Worm (Caenorhabditis elegans) whole organism, L1 larva: ENCODE results near the gene C26F1.1.
A peak's percentile ranks its signal among the peaks of the same experiment; 100 is the strongest.

ENCODE experiments used
- C04F5.9 ChIP-seq: sonication (generic microtip); optimal IDR thresholded peaks from 2 replicates; lab custom pipeline; 2016; ENCODE audit warnings: missing genetic modification characterization, missing compliant biosample characterization
- C34B4.2 ChIP-seq: sonication (generic microtip); optimal IDR thresholded peaks from 2 replicates; lab custom pipeline; 2017; ENCODE audit warnings: mild to moderate bottlenecking, missing genetic modification characterization, missing compliant biosample characterization
- Y116A8C.19 ChIP-seq: sonication (generic microtip); optimal IDR thresholded peaks from 2 replicates; lab custom pipeline; 2016; ENCODE audit warnings: missing compliant biosample characterization, missing genetic modification characterization, borderline replicate concordance
- aha-1 ChIP-seq: fragments of 150-350 bp; optimal IDR thresholded peaks from 2 replicates; lab custom pipeline; 2014; ENCODE audit warnings: missing biosample characterization, missing genetic modification characterization
- aly-2 ChIP-seq: fragments of 150-350 bp; optimal IDR thresholded peaks from 2 replicates; lab custom pipeline; 2014; ENCODE audit warnings: missing biosample characterization, missing genetic modification characterization
- ama-1 ChIP-seq: fragments of 150-350 bp; optimal IDR thresholded peaks from 2 replicates; lab custom pipeline; 2014
- blmp-1 ChIP-seq: fragments of 150-350 bp; optimal IDR thresholded peaks from 2 replicates; lab custom pipeline; 2014; ENCODE audit warnings: missing biosample characterization, missing genetic modification characterization
- ceh-63 ChIP-seq: fragments of 200-800 bp; sonication (Bioruptor generic); optimal IDR thresholded peaks from 2 replicates; lab custom pipeline; 2018; ENCODE audit warnings: mild to moderate bottlenecking, missing genetic modification characterization, missing compliant biosample characterization
- ceh-8 ChIP-seq: fragments of 200-800 bp; sonication (Bioruptor generic); optimal IDR thresholded peaks from 2 replicates; lab custom pipeline; 2018; ENCODE audit warnings: mild to moderate bottlenecking, missing genetic modification characterization, moderate library complexity, missing compliant biosample characterization
- dpl-1 ChIP-seq, 3 experiments: fragments of 150-350 bp in 2 of 3; sonication (generic microtip) in 1 of 3; optimal IDR thresholded peaks; 2 replicates each; lab custom pipeline; 2014 to 2017; ENCODE audit warnings: missing biosample characterization in 3 of 3, missing genetic modification characterization in 3 of 3, missing genetic modification reagents in 3 of 3
- dsc-1 ChIP-seq: sonication (generic microtip); optimal IDR thresholded peaks from 2 replicates; lab custom pipeline; 2016; ENCODE audit warnings: mild to moderate bottlenecking, missing genetic modification characterization, missing compliant biosample characterization
- egl-13 ChIP-seq: sonication (generic microtip); optimal IDR thresholded peaks from 2 replicates; lab custom pipeline; 2016; ENCODE audit warnings: missing genotype, missing genetic modification reagents, missing genetic modification characterization, missing compliant biosample characterization
- elt-3 ChIP-seq, 6 experiments: fragments of 150-350 bp in 1 of 6; sonication (generic microtip); optimal IDR thresholded peaks; 2 replicates each; lab custom pipeline; 2017 to 2018; ENCODE audit warnings: missing biosample characterization in 6 of 6, missing genetic modification characterization in 6 of 6, inconsistent platforms in 1 of 6
- ets-5 ChIP-seq: fragments of 200-800 bp; sonication (Bioruptor generic); IDR thresholded peaks from 2 replicates; pipeline ENCODE4 v1.3.6; 2022; ENCODE audit warnings: missing genetic modification characterization, missing compliant biosample characterization
- fkh-10 ChIP-seq: sonication (generic microtip); optimal IDR thresholded peaks from 2 replicates; lab custom pipeline; 2017; ENCODE audit warnings: missing biosample characterization, missing genetic modification reagents, missing genetic modification characterization
- grh-1 ChIP-seq: fragments of 200-800 bp; sonication (Bioruptor generic); IDR thresholded peaks from 2 replicates; pipeline ENCODE4 v1.3.6; 2022; ENCODE audit warnings: missing genetic modification reagents, missing genetic modification characterization, missing compliant biosample characterization
- hlh-17 ChIP-seq: fragments of 200-800 bp; sonication (Bioruptor generic); optimal IDR thresholded peaks from 2 replicates; lab custom pipeline; 2018; ENCODE audit warnings: missing genetic modification characterization, mild to moderate bottlenecking, missing compliant biosample characterization, moderate library complexity, borderline replicate concordance
- hpl-2 ChIP-seq: fragments of 150-350 bp; optimal IDR thresholded peaks from 2 replicates; lab custom pipeline; 2014; ENCODE audit warnings: missing biosample characterization, missing genetic modification reagents, missing genetic modification characterization
- irx-1 ChIP-seq: sonication (generic microtip); optimal IDR thresholded peaks from 2 replicates; lab custom pipeline; 2016; ENCODE audit warnings: missing genetic modification characterization, missing compliant biosample characterization
- lin-14 ChIP-seq: fragments of 200-800 bp; sonication (Bioruptor generic); optimal IDR thresholded peaks from 2 replicates; lab custom pipeline; 2018; ENCODE audit warnings: mild to moderate bottlenecking, missing genetic modification characterization, moderate library complexity, missing compliant biosample characterization
- lin-35 ChIP-seq, 2 experiments: fragments of 150-350 bp; optimal IDR thresholded peaks; 2 replicates each; lab custom pipeline; 2014; ENCODE audit warnings: missing biosample characterization in 2 of 2, missing genetic modification characterization in 2 of 2, missing genetic modification reagents in 2 of 2
- lsy-2 ChIP-seq, 2 experiments: fragments of 150-350 bp; optimal IDR thresholded peaks; 2 replicates each; lab custom pipeline; 2014; ENCODE audit warnings: missing biosample characterization in 2 of 2, missing genetic modification characterization in 2 of 2
- mab-9 ChIP-seq: fragments of 200-800 bp; sonication (Bioruptor generic); IDR thresholded peaks from 2 replicates; pipeline ENCODE4 v1.3.6; 2022; ENCODE audit warnings: missing genetic modification reagents, missing genetic modification characterization, missing compliant biosample characterization
- mdl-1 ChIP-seq, 2 experiments: fragments of 150-350 bp; optimal IDR thresholded peaks; 2 replicates each; lab custom pipeline; 2014 to 2017; ENCODE audit warnings: missing biosample characterization in 2 of 2, missing genetic modification characterization in 2 of 2, inconsistent platforms in 1 of 2
- mef-2 ChIP-seq: fragments of 150-350 bp; optimal IDR thresholded peaks from 2 replicates; lab custom pipeline; 2014; ENCODE audit warnings: missing biosample characterization, missing genetic modification characterization
- mep-1 ChIP-seq: fragments of 150-350 bp; optimal IDR thresholded peaks from 2 replicates; lab custom pipeline; 2014; ENCODE audit warnings: missing biosample characterization, missing genetic modification characterization
- nhr-19 ChIP-seq: fragments of 200-800 bp; sonication (Bioruptor generic); conservative IDR thresholded peaks from 2 replicates; pipeline ENCODE4 v1.3.6; 2022; ENCODE audit warnings: missing genetic modification characterization, missing compliant biosample characterization
- nhr-20 ChIP-seq: sonication (generic microtip); optimal IDR thresholded peaks from 2 replicates; lab custom pipeline; 2016; ENCODE audit warnings: mild to moderate bottlenecking, missing genetic modification characterization, missing compliant biosample characterization
- nhr-28 ChIP-seq: fragments of 150-350 bp; optimal IDR thresholded peaks from 2 replicates; lab custom pipeline; 2014; ENCODE audit warnings: missing biosample characterization, missing genetic modification characterization
- nhr-47 ChIP-seq: sonication (generic microtip); optimal IDR thresholded peaks from 2 replicates; lab custom pipeline; 2016; ENCODE audit warnings: mild to moderate bottlenecking, missing genetic modification characterization, moderate library complexity, missing compliant biosample characterization
- nhr-71 ChIP-seq: sonication (generic microtip); optimal IDR thresholded peaks from 2 replicates; lab custom pipeline; 2016; ENCODE audit warnings: mild to moderate bottlenecking, missing genetic modification characterization, moderate library complexity, missing compliant biosample characterization
- nhr-77 ChIP-seq: fragments of 150-350 bp; optimal IDR thresholded peaks from 2 replicates; lab custom pipeline; 2014; ENCODE audit warnings: missing biosample characterization, missing genetic modification characterization
- nhr-85 ChIP-seq: sonication (generic microtip); peaks from one replicate; lab custom pipeline; 2016; ENCODE audit warnings: missing genetic modification characterization, inconsistent platforms, missing compliant biosample characterization
- nhr-90 ChIP-seq: sonication (generic microtip); optimal IDR thresholded peaks from 2 replicates; lab custom pipeline; 2016; ENCODE audit warnings: mild to moderate bottlenecking, missing genetic modification characterization, missing compliant biosample characterization; ENCODE audit not compliant: poor library complexity
- pax-3 ChIP-seq: fragments of 200-800 bp; sonication (Bioruptor generic); optimal IDR thresholded peaks from 2 replicates; lab custom pipeline; 2018; ENCODE audit warnings: mild to moderate bottlenecking, missing genetic modification characterization, moderate library complexity, missing compliant biosample characterization
- pqm-1 ChIP-seq: sonication (generic microtip); optimal IDR thresholded peaks from 3 replicates; lab custom pipeline; 2017; ENCODE audit warnings: missing biosample characterization, missing genetic modification characterization
- rnt-1 ChIP-seq: sonication (generic microtip); optimal IDR thresholded peaks from 2 replicates; lab custom pipeline; 2016; ENCODE audit warnings: mild to moderate bottlenecking, missing genetic modification characterization, moderate library complexity, missing compliant biosample characterization
- skn-1 ChIP-seq: fragments of 150-350 bp; optimal IDR thresholded peaks from 2 replicates; lab custom pipeline; 2014; ENCODE audit warnings: missing biosample characterization, missing genetic modification characterization
- snpc-4 ChIP-seq: fragments of 150-350 bp; optimal IDR thresholded peaks from 2 replicates; lab custom pipeline; 2014; ENCODE audit warnings: missing biosample characterization, missing genetic modification characterization
- snu-23 ChIP-seq: sonication (generic microtip); optimal IDR thresholded peaks from 2 replicates; lab custom pipeline; 2016; ENCODE audit warnings: missing genetic modification characterization, missing compliant biosample characterization
- sox-4 ChIP-seq: sonication (generic microtip); optimal IDR thresholded peaks from 2 replicates; lab custom pipeline; 2016; ENCODE audit warnings: missing genetic modification characterization, missing compliant biosample characterization
- sptf-1 ChIP-seq: fragments of 150-350 bp; optimal IDR thresholded peaks from 2 replicates; lab custom pipeline; 2014; ENCODE audit warnings: missing biosample characterization, missing genetic modification characterization
- sup-37 ChIP-seq: fragments of 200-800 bp; sonication (Bioruptor generic); optimal IDR thresholded peaks from 2 replicates; lab custom pipeline; 2018; ENCODE audit warnings: mild to moderate bottlenecking, missing genetic modification characterization, missing compliant biosample characterization
- tbx-2 ChIP-seq: sonication (generic microtip); optimal IDR thresholded peaks from 2 replicates; lab custom pipeline; 2016; ENCODE audit warnings: missing genetic modification characterization, missing compliant biosample characterization
- tlp-1 ChIP-seq: fragments of 150-350 bp; optimal IDR thresholded peaks from 2 replicates; lab custom pipeline; 2014; ENCODE audit warnings: missing biosample characterization, missing genetic modification characterization
- unc-130 ChIP-seq: fragments of 150-350 bp; optimal IDR thresholded peaks from 2 replicates; lab custom pipeline; 2017; ENCODE audit warnings: missing biosample characterization, missing genetic modification characterization, inconsistent platforms
- unc-62 ChIP-seq: fragments of 150-350 bp; optimal IDR thresholded peaks from 2 replicates; lab custom pipeline; 2014; ENCODE audit warnings: missing biosample characterization, missing genetic modification reagents, missing genetic modification characterization
- unc-86 ChIP-seq: sonication (generic microtip); optimal IDR thresholded peaks from 2 replicates; lab custom pipeline; 2016; ENCODE audit warnings: missing genetic modification characterization, missing compliant biosample characterization
- unc-98 ChIP-seq: fragments of 200-800 bp; sonication (Bioruptor generic); IDR thresholded peaks from 2 replicates; pipeline ENCODE4 v1.3.6; 2022; ENCODE audit warnings: missing genetic modification characterization, missing compliant biosample characterization
- vab-15 ChIP-seq: sonication (generic microtip); optimal IDR thresholded peaks from 2 replicates; lab custom pipeline; 2017; ENCODE audit warnings: missing genotype, mild to moderate bottlenecking, missing genetic modification characterization, missing compliant biosample characterization
- zag-1 ChIP-seq: fragments of 150-350 bp; optimal IDR thresholded peaks from 2 replicates; lab custom pipeline; 2014; ENCODE audit warnings: missing biosample characterization, missing genetic modification characterization
- ztf-11 ChIP-seq, 2 experiments: sonication (generic microtip); optimal IDR thresholded peaks; 2 replicates each; lab custom pipeline; 2016 to 2017; ENCODE audit warnings: missing genetic modification characterization in 2 of 2, missing biosample characterization in 1 of 2, missing compliant biosample characterization in 1 of 2

C26F1.1 gene

DNA sequence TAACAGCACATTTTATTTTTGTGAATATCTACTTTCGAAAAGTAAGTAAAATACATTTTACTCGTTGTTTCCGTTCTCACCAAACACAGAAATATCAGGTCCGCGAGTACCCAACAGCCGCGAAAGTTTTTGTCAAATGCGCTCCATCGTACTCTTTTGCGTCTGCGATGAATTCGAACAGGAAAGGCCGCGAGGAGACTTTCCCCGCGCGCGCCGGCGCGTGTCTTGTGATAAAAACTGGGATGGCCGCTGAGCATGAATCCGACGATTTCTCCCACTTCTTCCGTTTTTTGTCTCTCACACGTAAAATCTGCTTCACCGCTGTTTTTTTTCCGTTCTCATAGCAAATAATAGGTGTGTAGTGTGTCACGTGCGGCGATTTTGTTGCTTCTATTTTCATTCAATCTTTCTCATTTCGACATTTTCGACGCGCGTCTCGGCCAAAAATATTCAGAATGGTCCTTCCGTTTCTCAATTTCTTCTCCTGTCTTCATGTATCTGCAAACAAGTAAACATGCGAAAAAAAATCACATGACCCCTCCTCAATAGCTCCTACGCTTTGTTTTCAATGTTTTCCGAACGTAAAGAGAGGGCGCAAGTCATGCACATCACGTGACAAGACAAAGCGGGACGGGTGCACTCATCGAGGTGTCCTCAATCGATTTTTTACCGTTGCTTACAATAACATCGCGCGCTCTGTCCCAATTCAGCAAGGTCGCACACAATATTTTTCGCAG, 19.0 kb downstream of the C26F1.1 start, which contains the start of gene uvs-1 (continued):
- TF ChIP-seq Y116A8C.19 (tag; lab: Kevin White, UChicago), result no peak
- no peak for TF ChIP-seq sptf-1 (tag; lab: Kevin White, UChicago)
- TF ChIP-seq nhr-47 (tag; lab: Kevin White, UChicago), result peak; percentile 57
- TF ChIP-seq dpl-1 (GFP tag; optimal IDR thresholded peaks at IDR 0.05; lab: Kevin White, UChicago), result peak; percentile 33 to 73 (median 38)
- TF ChIP-seq nhr-19 (GFP tag; lab: Robert Waterston, UW), result peak; percentile 69
- peak; percentile 78 for TF ChIP-seq lin-14
- peak; percentile 50 to 57 for TF ChIP-seq lin-35 (GFP tag; optimal IDR thresholded peaks at IDR 0.05; lab: Kevin White, UChicago)
- TF ChIP-seq mab-9 (GFP tag; lab: Robert Waterston, UW), result 0 out of 2 replicates have a peak, but pooled peaks have one; percentile 18
- peak; percentile 37 for TF ChIP-seq rnt-1 (tag; lab: Kevin White, UChicago)
- TF ChIP-seq sox-4 (tag; lab: Kevin White, UChicago), result no peak
- TF ChIP-seq nhr-77 (tag; lab: Kevin White, UChicago), result peak; percentile 24
- TF ChIP-seq unc-130 (tag; lab: Kevin White, UChicago), result peak; percentile 63
- no peak for TF ChIP-seq ets-5 (GFP tag; lab: Robert Waterston, UW)
- peak; percentile 65 for TF ChIP-seq nhr-20 (tag; lab: Kevin White, UChicago)
- peak; percentile 8 for TF ChIP-seq unc-86
- no peak for TF ChIP-seq ztf-11 (tag; optimal IDR thresholded peaks at IDR 0.05; lab: Kevin White, UChicago)
- peak; percentile 41 for TF ChIP-seq tbx-2
- no peak for TF ChIP-seq hlh-17
- TF ChIP-seq zag-1, result no peak
- TF ChIP-seq ceh-8 (GFP tag; lab: Kevin White, UChicago), result no peak
- TF ChIP-seq nhr-28, result no peak
- TF ChIP-seq nhr-90, result peak; percentile 64
- TF ChIP-seq nhr-85 (tag; lab: Kevin White, UChicago), result peak; percentile 91
- no peak for TF ChIP-seq C34B4.2 (tag; lab: Kevin White, UChicago)
- TF ChIP-seq C04F5.9 (tag; lab: Kevin White, UChicago), result no peak
- no peak for TF ChIP-seq aly-2
- TF ChIP-seq blmp-1 (tag; lab: Kevin White, UChicago), result peak; percentile 79
- TF ChIP-seq tlp-1, result no peak
- no peak for TF ChIP-seq unc-62 (GFP tag; lab: Kevin White, UChicago)
- TF ChIP-seq ceh-63 (GFP tag; lab: Kevin White, UChicago), result no peak
- TF ChIP-seq egl-13 (tag; lab: Kevin White, UChicago), result no peak
- no peak for TF ChIP-seq hpl-2 (GFP tag; lab: Kevin White, UChicago)
- peak; percentile 64 for TF ChIP-seq vab-15
- TF ChIP-seq ama-1 (lab: Kevin White, UChicago), result no peak
- peak in 1 of 2 experiments; percentile 69 for TF ChIP-seq mdl-1 (tag; optimal IDR thresholded peaks at IDR 0.05; lab: Kevin White, UChicago)
- TF ChIP-seq pqm-1 (tag; lab: Kevin White, UChicago), result no peak
- TF ChIP-seq nhr-71 (tag; lab: Kevin White, UChicago), result peak; percentile 77
- TF ChIP-seq elt-3 (tag; optimal IDR thresholded peaks at IDR 0.05; lab: Kevin White, UChicago), result peak in 1 of 6 experiments; percentile 35
- TF ChIP-seq aha-1, result no peak
- TF ChIP-seq sup-37, result peak; percentile 57
- TF ChIP-seq snu-23 (GFP tag; lab: Kevin White, UChicago), result peak; percentile 40
- no peak for TF ChIP-seq pax-3 (tag; lab: Kevin White, UChicago)
- peak; percentile 48 for TF ChIP-seq skn-1
- peak; percentile 20 to 43 for TF ChIP-seq lsy-2 (tag; optimal IDR thresholded peaks at IDR 0.05; lab: Kevin White, UChicago)
- TF ChIP-seq grh-1 (GFP tag; lab: Robert Waterston, UW), result no peak
- TF ChIP-seq unc-98 (GFP tag; lab: Robert Waterston, UW), result no peak
- TF ChIP-seq fkh-10 (GFP tag; lab: Kevin White, UChicago), result peak; percentile 17
- peak; percentile 46 for TF ChIP-seq irx-1 (tag; lab: Kevin White, UChicago)
- peak; percentile 57 for TF ChIP-seq mep-1
- peak; percentile 33 for TF ChIP-seq snpc-4 (tag; lab: Kevin White, UChicago)
- TF ChIP-seq dsc-1 (tag; lab: Kevin White, UChicago), result no peak
- TF ChIP-seq mef-2 (tag; lab: Kevin White, UChicago), result no peak
